Worm (Caenorhabditis elegans) whole organism, L3 larva: Measurements from ENCODE around the gene cst-1.
"Not testable (repeated sequence)": the region's sequence is repeated elsewhere in the genome, so short reads cannot be mapped to it uniquely, and the experiment has no call there.

Experiments
- R02D3.7 ChIP-seq: fragments of 150-350 bp; optimal IDR thresholded peaks from 2 replicates; lab custom pipeline; 2014; ENCODE audit warnings: missing biosample characterization, missing genetic modification characterization
- aly-2 ChIP-seq: fragments of 150-350 bp; optimal IDR thresholded peaks from 2 replicates; lab custom pipeline; 2014; ENCODE audit warnings: missing biosample characterization, missing genetic modification characterization
- ama-1 ChIP-seq: fragments of 150-350 bp; optimal IDR thresholded peaks from 2 replicates; lab custom pipeline; 2018
- ceh-16 ChIP-seq: sonication (generic microtip); optimal IDR thresholded peaks from 2 replicates; lab custom pipeline; 2017; ENCODE audit warnings: missing biosample characterization, missing genetic modification characterization
- ceh-28 ChIP-seq: fragments of 150-350 bp; optimal IDR thresholded peaks from 2 replicates; lab custom pipeline; 2014; ENCODE audit warnings: missing biosample characterization, missing genetic modification reagents, missing genetic modification characterization
- ceh-82 ChIP-seq: fragments of 150-350 bp; optimal IDR thresholded peaks from 2 replicates; lab custom pipeline; 2014; ENCODE audit warnings: missing biosample characterization, missing genetic modification characterization
- ceh-9 ChIP-seq: sonication (generic microtip); optimal IDR thresholded peaks from 2 replicates; lab custom pipeline; 2018; ENCODE audit warnings: missing biosample characterization, missing genetic modification characterization
- daf-12 ChIP-seq: fragments of 150-350 bp; optimal IDR thresholded peaks from 2 replicates; lab custom pipeline; 2014; ENCODE audit warnings: missing biosample characterization, missing genetic modification reagents, missing genetic modification characterization
- egl-5 ChIP-seq: fragments of 150-350 bp; optimal IDR thresholded peaks from 2 replicates; lab custom pipeline; 2017; ENCODE audit warnings: missing biosample characterization, missing genetic modification reagents, missing genetic modification characterization, inconsistent platforms
- elt-2 ChIP-seq: sonication (generic microtip); optimal IDR thresholded peaks from 2 replicates; lab custom pipeline; 2016; ENCODE audit warnings: missing genetic modification reagents, mild to moderate bottlenecking, missing genetic modification characterization, missing compliant biosample characterization
- eor-1 ChIP-seq, 2 experiments: fragments of 150-350 bp; optimal IDR thresholded peaks; 2 replicates each; lab custom pipeline; 2014 to 2018; ENCODE audit warnings: missing biosample characterization in 2 of 2, missing genetic modification characterization in 2 of 2
- fkh-2 ChIP-seq: fragments of 150-350 bp; optimal IDR thresholded peaks from 2 replicates; lab custom pipeline; 2014; ENCODE audit warnings: missing biosample characterization, missing genetic modification reagents, missing genetic modification characterization
- fos-1 ChIP-seq: fragments of 150-350 bp; optimal IDR thresholded peaks from 2 replicates; lab custom pipeline; 2014; ENCODE audit warnings: missing biosample characterization, missing genetic modification characterization
- hmg-11 ChIP-seq: sonication (generic microtip); optimal IDR thresholded peaks from 2 replicates; lab custom pipeline; 2016; ENCODE audit warnings: missing genetic modification characterization, missing compliant biosample characterization
- jun-1 ChIP-seq: fragments of 150-350 bp; optimal IDR thresholded peaks from 2 replicates; lab custom pipeline; 2014; ENCODE audit warnings: missing biosample characterization, missing genetic modification reagents, missing genetic modification characterization
- lin-15B ChIP-seq: fragments of 150-350 bp; optimal IDR thresholded peaks from 2 replicates; lab custom pipeline; 2014; ENCODE audit warnings: missing biosample characterization, missing genetic modification characterization
- lin-39 ChIP-seq: fragments of 150-350 bp; optimal IDR thresholded peaks from 2 replicates; lab custom pipeline; 2018; ENCODE audit warnings: missing biosample characterization, missing genetic modification reagents, missing genetic modification characterization
- lsy-12 ChIP-seq: sonication (generic microtip); optimal IDR thresholded peaks from 2 replicates; lab custom pipeline; 2016; ENCODE audit warnings: mild to moderate bottlenecking, missing genetic modification characterization, missing compliant biosample characterization
- mdl-1 ChIP-seq: fragments of 150-350 bp; optimal IDR thresholded peaks from 2 replicates; lab custom pipeline; 2014; ENCODE audit warnings: missing biosample characterization, missing genetic modification characterization
- nfya-1 ChIP-seq: sonication (generic microtip); optimal IDR thresholded peaks from 2 replicates; lab custom pipeline; 2017; ENCODE audit warnings: missing genetic modification characterization, mild to moderate bottlenecking, missing compliant biosample characterization, antibody characterized with exemption, moderate library complexity; ENCODE audit not compliant: insufficient read depth
- nhr-12 ChIP-seq: fragments of 150-350 bp; optimal IDR thresholded peaks from 2 replicates; lab custom pipeline; 2014; ENCODE audit warnings: missing biosample characterization, missing genetic modification characterization
- nhr-23 ChIP-seq: fragments of 150-350 bp; optimal IDR thresholded peaks from 2 replicates; lab custom pipeline; 2014; ENCODE audit warnings: missing biosample characterization, missing genetic modification reagents, missing genetic modification characterization
- nhr-237 ChIP-seq: fragments of 150-350 bp; optimal IDR thresholded peaks from 2 replicates; lab custom pipeline; 2014; ENCODE audit warnings: missing biosample characterization, missing genetic modification characterization
- nhr-25 ChIP-seq: sonication (generic microtip); optimal IDR thresholded peaks from 2 replicates; lab custom pipeline; 2017; ENCODE audit warnings: missing biosample characterization, missing genetic modification characterization
- nhr-28 ChIP-seq: fragments of 150-350 bp; optimal IDR thresholded peaks from 2 replicates; lab custom pipeline; 2014; ENCODE audit warnings: missing biosample characterization, missing genetic modification characterization
- nhr-43 ChIP-seq: sonication (generic microtip); optimal IDR thresholded peaks from 2 replicates; lab custom pipeline; 2016; ENCODE audit warnings: mild to moderate bottlenecking, missing genetic modification characterization, missing compliant biosample characterization; ENCODE audit not compliant: poor library complexity, severe bottlenecking
- nhr-67 ChIP-seq: fragments of 150-350 bp; optimal IDR thresholded peaks from 2 replicates; lab custom pipeline; 2014; ENCODE audit warnings: missing biosample characterization, missing genetic modification characterization
- pha-4 ChIP-seq: fragments of 150-350 bp; optimal IDR thresholded peaks from 2 replicates; lab custom pipeline; 2014; ENCODE audit warnings: missing biosample characterization, missing genetic modification reagents, missing genetic modification characterization
- pqm-1 ChIP-seq: fragments of 150-350 bp; optimal IDR thresholded peaks from 2 replicates; lab custom pipeline; 2017; ENCODE audit warnings: missing biosample characterization, missing genetic modification characterization, inconsistent platforms
- sea-2 ChIP-seq: fragments of 150-350 bp; sonication (generic microtip); optimal IDR thresholded peaks from 4 replicates; lab custom pipeline; 2014; ENCODE audit warnings: missing biosample characterization, missing genetic modification reagents, missing genetic modification characterization
- snpc-4 ChIP-seq: fragments of 150-350 bp; optimal IDR thresholded peaks from 2 replicates; lab custom pipeline; 2014; ENCODE audit warnings: missing biosample characterization, missing genetic modification characterization
- tbx-2 ChIP-seq: sonication (generic microtip); optimal IDR thresholded peaks from 2 replicates; lab custom pipeline; 2016; ENCODE audit warnings: mild to moderate bottlenecking, missing genetic modification characterization, missing compliant biosample characterization
- unc-39 ChIP-seq: sonication (generic microtip); optimal IDR thresholded peaks from 4 replicates; lab custom pipeline; 2017; ENCODE audit warnings: missing biosample characterization, missing genetic modification characterization
- unc-62 ChIP-seq: fragments of 150-350 bp; sonication (generic microtip); optimal IDR thresholded peaks from 4 replicates; lab custom pipeline; 2014; ENCODE audit warnings: missing biosample characterization, missing genetic modification reagents, missing genetic modification characterization
- zag-1 ChIP-seq: fragments of 150-350 bp; optimal IDR thresholded peaks from 2 replicates; lab custom pipeline; 2014; ENCODE audit warnings: missing biosample characterization, missing genetic modification characterization
- ztf-4 ChIP-seq: fragments of 150-350 bp; optimal IDR thresholded peaks from 2 replicates; lab custom pipeline; 2014; ENCODE audit warnings: missing biosample characterization, missing genetic modification characterization

Gene cst-1

ce11 chrX:4339332-4339731, at the start of gene cst-1:
Gene cst-1, plus strand, starts transcription at chrX:4339632.
- TF ChIP-seq ceh-16, fos-1, nhr-28 (tag; lab: Kevin White, UChicago): not testable (repeated sequence)
- TF ChIP-seq, all 47 proteins: peak for 0; not testable (repeated sequence) for 47

ce11 chrX:4289805-4290204, 49.6 kb upstream of the cst-1 start:
- TF ChIP-seq ceh-9 (tag; lab: Kevin White, UChicago) (no peak), zag-1 (tag; lab: Kevin White, UChicago) (no peak), ceh-82 (tag; lab: Kevin White, UChicago) (no peak), nhr-28 (tag; lab: Kevin White, UChicago) (no peak), eor-1 (tag; optimal IDR thresholded peaks at IDR 0.05; lab: Kevin White, UChicago) (no peak), snpc-4 (tag; lab: Kevin White, UChicago) (no peak)
- TF ChIP-seq, all 47 proteins: peak for 0

ce11 chrX:4294957-4295356, 44.5 kb upstream of the cst-1 start:
- TF ChIP-seq elt-2 (tag; lab: Kevin White, UChicago), result peak; percentile 32
- TF ChIP-seq nhr-23, result no peak

- TF ChIP-seq nhr-25 (tag; lab: Kevin White, UChicago), result no peak
- no peak for TF ChIP-seq pha-4 (tag; lab: Kevin White, UChicago)
- no peak for TF ChIP-seq nhr-23
- no peak for TF ChIP-seq aly-2
- no peak for TF ChIP-seq nhr-237 (tag; lab: Kevin White, UChicago)
- TF ChIP-seq sea-2 (GFP tag; lab: Kevin White, UChicago), result no peak
- no peak for TF ChIP-seq daf-12
- TF ChIP-seq fkh-2 (tag; lab: Kevin White, UChicago), result no peak
- TF ChIP-seq ztf-4 (tag; lab: Kevin White, UChicago), result no peak
- TF ChIP-seq tbx-2 (tag; lab: Kevin White, UChicago), result no peak
- no peak for TF ChIP-seq mdl-1 (tag; lab: Kevin White, UChicago)
- TF ChIP-seq nhr-28 (tag; lab: Kevin White, UChicago), result no peak
- TF ChIP-seq R02D3.7 (tag; lab: Kevin White, UChicago), result no peak
Measured at ce11 chrX:4295917-4296316, 43.5 kb upstream of the cst-1 start.

ce11 chrX:4297452-4297851, 42.0 kb upstream of the cst-1 start, which contains the start of gene paf-2:
Gene paf-2, minus strand, starts transcription at chrX:4297741.
- TF ChIP-seq fkh-2 (tag; lab: Kevin White, UChicago), result no peak
- no peak for TF ChIP-seq tbx-2 (tag; lab: Kevin White, UChicago)
- no peak for TF ChIP-seq nfya-1 (tag; lab: Kevin White, UChicago)
- peak; percentile 21 for TF ChIP-seq lin-39 (tag; lab: Kevin White, UChicago)
- TF ChIP-seq ceh-28 (tag; lab: Kevin White, UChicago), result no peak
- TF ChIP-seq mdl-1 (tag; lab: Kevin White, UChicago), result no peak
- no peak for TF ChIP-seq nhr-25 (tag; lab: Kevin White, UChicago)
- TF ChIP-seq nhr-12, result no peak
- TF ChIP-seq egl-5 (tag; lab: Kevin White, UChicago), result peak; percentile 1

ce11 chrX:4303200-4303599, 36.2 kb upstream of the cst-1 start:
- no peak for TF ChIP-seq fkh-2 (tag; lab: Kevin White, UChicago)
- no peak for TF ChIP-seq unc-39
- no peak for TF ChIP-seq elt-2 (tag; lab: Kevin White, UChicago)
- no peak for TF ChIP-seq jun-1 (tag; lab: Kevin White, UChicago)
- TF ChIP-seq nhr-23, result no peak
- TF ChIP-seq egl-5 (tag; lab: Kevin White, UChicago), result no peak
- TF ChIP-seq aly-2, result no peak
- TF ChIP-seq lin-15B (tag; lab: Kevin White, UChicago), result no peak
- TF ChIP-seq nhr-67 (tag; lab: Kevin White, UChicago), result no peak
- no peak for TF ChIP-seq ama-1 (lab: Kevin White, UChicago)
- TF ChIP-seq lsy-12 (tag; lab: Kevin White, UChicago), result no peak
- TF ChIP-seq fos-1 (tag; lab: Kevin White, UChicago), result no peak
- no peak for TF ChIP-seq lin-39 (tag; lab: Kevin White, UChicago)
- TF ChIP-seq pqm-1, result no peak
- no peak for TF ChIP-seq nhr-43 (tag; lab: Kevin White, UChicago)
- TF ChIP-seq hmg-11 (tag; lab: Kevin White, UChicago), result no peak
- no peak for TF ChIP-seq daf-12
- TF ChIP-seq unc-62, result no peak
- TF ChIP-seq ztf-4 (tag; lab: Kevin White, UChicago), result no peak
- TF ChIP-seq, all 47 proteins: peak for 0
